Fruit fly (Drosophila melanogaster): ENCODE data around the gene Thor.

Thor gene

dm6 chr2L:3478034-3478880 lies at the start of gene Thor (continued):
- peak; percentile 80 for TF ChIP-seq CHES-1-like (GFP tag; optimal IDR thresholded peaks at IDR 0.05)
- TF ChIP-seq CG17385 (GFP tag; optimal IDR thresholded peaks at IDR 0.05): peak; percentile 63
- no peak for TF ChIP-seq CG17912 (GFP tag; optimal IDR thresholded peaks at IDR 0.05)
- TF ChIP-seq CG2116 (GFP tag; optimal IDR thresholded peaks at IDR 0.05): no peak
- peak; percentile 64; the same call in 1 of the 2 replicates for TF ChIP-seq CG14014 (GFP tag; IDR thresholded peaks at IDR 0.05)
- TF ChIP-seq Myb (GFP tag; optimal IDR thresholded peaks at IDR 0.05): peak; percentile 47
- TF ChIP-seq her (GFP tag; optimal IDR thresholded peaks at IDR 0.05): peak; percentile 87
- TF ChIP-seq lbe (GFP tag; optimal IDR thresholded peaks at IDR 0.05): peak; percentile 75
- no peak for TF ChIP-seq CG30431 (GFP tag; optimal IDR thresholded peaks at IDR 0.05)
- peak; percentile 40 for TF ChIP-seq CG15696 (tag; optimal IDR thresholded peaks at IDR 0.05)
- no peak for TF ChIP-seq dan (GFP tag; IDR thresholded peaks at IDR 0.05)
- peak; percentile 59 for TF ChIP-seq exex (tag; optimal IDR thresholded peaks at IDR 0.05)
- peak; percentile 21 for TF ChIP-seq CG10274 (GFP tag; optimal IDR thresholded peaks at IDR 0.05)
- TF ChIP-seq CG17612 (GFP tag; IDR thresholded peaks at IDR 0.05): no peak
- TF ChIP-seq ewg (GFP tag; optimal IDR thresholded peaks at IDR 0.05): peak; percentile 42
- peak; percentile 53; the same call in 1 of the 2 replicates for TF ChIP-seq Nf-YA (GFP tag; IDR thresholded peaks at IDR 0.05)
- TF ChIP-seq Ets65A (GFP tag): peak; percentile 41
- TF ChIP-seq Hr39 (optimal IDR thresholded peaks at IDR 0.05): no peak
- peak; percentile 48; the same call in 1 of the 2 replicates for TF ChIP-seq sna (GFP tag; IDR thresholded peaks at IDR 0.05; ENCODE audit: partially characterized antibody)
- peak; percentile 63 for TF ChIP-seq cas (GFP tag; IDR thresholded peaks at IDR 0.05)
- TF ChIP-seq CG15269 (tag; optimal IDR thresholded peaks at IDR 0.05): peak; percentile 59
- TF ChIP-seq seq (GFP tag; IDR thresholded peaks at IDR 0.05): peak; percentile 86
- no peak for TF ChIP-seq CG2129 (GFP tag; IDR thresholded peaks at IDR 0.05; ENCODE audit: partially characterized antibody)
- TF ChIP-seq Awh (GFP tag; IDR thresholded peaks at IDR 0.05): peak; percentile 87
- peak; percentile 97 for TF ChIP-seq HLHmδ (GFP tag; optimal IDR thresholded peaks at IDR 0.05)
- peak; percentile 78 for TF ChIP-seq HHEX (GFP tag; optimal IDR thresholded peaks at IDR 0.05)
- peak; percentile 46 for TF ChIP-seq CG31365 (tag; optimal IDR thresholded peaks at IDR 0.05)
- TF ChIP-seq CTCF (GFP tag; optimal IDR thresholded peaks at IDR 0.05): peak; percentile 29
- TF ChIP-seq Sox100B (GFP tag; optimal IDR thresholded peaks at IDR 0.05): no peak
- peak; percentile 76 for TF ChIP-seq CG6813 (GFP tag; optimal IDR thresholded peaks at IDR 0.05)
- TF ChIP-seq HLH4C (GFP tag; IDR thresholded peaks at IDR 0.05; ENCODE audit: partially characterized antibody): peak; percentile 55; the same call in 1 of the 3 replicates
- peak; percentile 64 for TF ChIP-seq fd64A (GFP tag; optimal IDR thresholded peaks at IDR 0.05)
- TF ChIP-seq vfl (GFP tag; optimal IDR thresholded peaks at IDR 0.05): peak; percentile 59
- peak; percentile 27 for TF ChIP-seq ems (GFP tag; optimal IDR thresholded peaks at IDR 0.05)
- peak; percentile 17 for TF ChIP-seq CG10565 (GFP tag; optimal IDR thresholded peaks at IDR 0.05)
- no peak for TF ChIP-seq Neu2 (GFP tag; optimal IDR thresholded peaks at IDR 0.05; ENCODE audit: borderline replicate concordance)
- TF ChIP-seq sd (tag; optimal IDR thresholded peaks at IDR 0.05): peak; percentile 72
- TF ChIP-seq corto (GFP tag; optimal IDR thresholded peaks at IDR 0.05): no peak
- TF ChIP-seq tna (GFP tag; IDR thresholded peaks at IDR 0.05; ENCODE audit: partially characterized antibody): peak; percentile 73; the same call in 1 of the 2 replicates
- no peak for TF ChIP-seq Ravus (GFP tag; IDR thresholded peaks at IDR 0.05)
- peak; percentile 57 for TF ChIP-seq D (optimal IDR thresholded peaks at IDR 0.05)
- peak; percentile 3 for TF ChIP-seq D (GFP tag; optimal IDR thresholded peaks at IDR 0.05)
- no peak for TF ChIP-seq Sry-β (GFP tag; optimal IDR thresholded peaks at IDR 0.05)
- TF ChIP-seq Side (GFP tag; optimal IDR thresholded peaks at IDR 0.05): peak; percentile 87
- TF ChIP-seq CG6654 (GFP tag; optimal IDR thresholded peaks at IDR 0.05): no peak
- TF ChIP-seq Hand (GFP tag; optimal IDR thresholded peaks at IDR 0.05): peak; percentile 71
- TF ChIP-seq CG4730 (GFP tag; IDR thresholded peaks at IDR 0.05): peak; percentile 31; the same call in 1 of the 2 replicates
- no peak for TF ChIP-seq da (GFP tag; optimal IDR thresholded peaks at IDR 0.05)
- peak; percentile 58 for TF ChIP-seq ab (GFP tag; optimal IDR thresholded peaks at IDR 0.05)
